Worm (Caenorhabditis elegans) whole organism, L4/young adult: Measurements from ENCODE around the gene F14F7.7.

Source experiments
- W03F9.2 ChIP-seq: fragments of 150-350 bp; optimal IDR thresholded peaks from 2 replicates; lab custom pipeline; 2014; ENCODE audit warnings: missing biosample characterization, missing genetic modification characterization
- dao-5 ChIP-seq: sonication (generic microtip); optimal IDR thresholded peaks from 2 replicates; lab custom pipeline; 2016; ENCODE audit warnings: missing genotype, missing genetic modification characterization, moderate library complexity, missing compliant biosample characterization
- him-1 ChIP-seq: sonication (generic microtip); optimal IDR thresholded peaks from 2 replicates; lab custom pipeline; 2016; ENCODE audit warnings: missing genotype, missing genetic modification reagents, missing genetic modification characterization, missing compliant biosample characterization

F14F7.7 gene

DNA sequence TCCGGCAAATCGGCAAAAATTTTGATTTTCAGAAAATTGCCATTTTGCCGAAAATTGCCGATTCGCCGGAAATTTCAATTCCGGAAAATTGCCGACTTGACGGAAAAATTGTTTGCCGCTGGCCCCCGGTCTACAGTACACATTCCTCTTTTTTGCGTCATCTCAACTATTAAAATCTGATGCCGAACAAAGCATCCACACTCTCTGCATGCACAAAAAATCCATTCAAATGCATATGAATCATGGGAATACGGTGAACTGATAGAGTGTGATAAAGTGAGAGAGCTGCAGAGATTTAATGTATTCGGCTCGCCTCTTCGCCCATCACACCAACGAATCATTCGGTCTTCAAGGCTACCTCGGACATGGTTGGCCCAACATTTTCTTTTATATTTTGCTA is at the start of gene F14F7.7:
F14F7.7 (plus strand) TSS at position 354 of the 400 bp plus-strand sequence.
- no peak for TF ChIP-seq dao-5 (tag; lab: Kevin White, UChicago)
- no peak for TF ChIP-seq him-1 (tag; lab: Kevin White, UChicago)
- no peak for TF ChIP-seq W03F9.2 (tag; lab: Kevin White, UChicago)

- TF ChIP-seq W03F9.2 (tag; lab: Kevin White, UChicago) (no peak), him-1 (tag; lab: Kevin White, UChicago) (no peak), dao-5 (tag; lab: Kevin White, UChicago) (no peak)
These were observed 43.3 kb upstream of the F14F7.7 start, which contains the start of gene ZK1010.5 for ce11 chrIII:12987418-12987817. Gene ZK1010.5, minus strand, starts transcription at chrIII:12987518.

- TF ChIP-seq W03F9.2 (tag; lab: Kevin White, UChicago): no peak
- no peak for TF ChIP-seq him-1 (tag; lab: Kevin White, UChicago)
- TF ChIP-seq dao-5 (tag; lab: Kevin White, UChicago): no peak
These were observed 39.7 kb upstream of the F14F7.7 start, which contains the start of gene ZK1010.12 for ce11 chrIII:12990997-12991396. Gene ZK1010.12, plus strand, starts transcription at chrIII:12991297.

ce11 chrIII:12993055-12993454 is 37.6 kb upstream of the F14F7.7 start:
- TF ChIP-seq dao-5 (tag; lab: Kevin White, UChicago): no peak
- no peak for TF ChIP-seq W03F9.2 (tag; lab: Kevin White, UChicago)
- TF ChIP-seq him-1 (tag; lab: Kevin White, UChicago): no peak

DNA sequence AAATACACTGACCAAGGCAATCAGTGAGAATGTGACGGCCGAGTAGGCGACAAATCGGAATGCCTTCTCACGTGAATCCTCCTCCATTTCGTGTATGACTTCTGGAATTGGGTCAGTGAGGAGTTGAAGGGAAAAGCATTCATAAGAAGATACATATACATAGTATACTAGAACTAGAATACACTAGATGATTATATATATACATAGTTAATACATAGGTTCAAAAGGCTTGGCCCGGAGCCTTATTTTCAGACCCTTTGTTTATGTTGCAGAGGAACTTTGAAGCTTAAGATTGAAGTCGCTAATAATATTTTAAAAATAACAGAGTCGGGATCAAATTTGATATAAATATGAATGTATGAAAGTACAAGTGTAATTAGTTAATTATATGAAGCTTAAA is 37.1 kb upstream of the F14F7.7 start, which contains the start of gene col-97:
col-97 (minus strand) TSS at position 101 of the 400 bp plus-strand sequence.
- TF ChIP-seq dao-5 (tag; lab: Kevin White, UChicago) (no peak), him-1 (tag; lab: Kevin White, UChicago) (no peak), W03F9.2 (tag; lab: Kevin White, UChicago) (no peak)

DNA sequence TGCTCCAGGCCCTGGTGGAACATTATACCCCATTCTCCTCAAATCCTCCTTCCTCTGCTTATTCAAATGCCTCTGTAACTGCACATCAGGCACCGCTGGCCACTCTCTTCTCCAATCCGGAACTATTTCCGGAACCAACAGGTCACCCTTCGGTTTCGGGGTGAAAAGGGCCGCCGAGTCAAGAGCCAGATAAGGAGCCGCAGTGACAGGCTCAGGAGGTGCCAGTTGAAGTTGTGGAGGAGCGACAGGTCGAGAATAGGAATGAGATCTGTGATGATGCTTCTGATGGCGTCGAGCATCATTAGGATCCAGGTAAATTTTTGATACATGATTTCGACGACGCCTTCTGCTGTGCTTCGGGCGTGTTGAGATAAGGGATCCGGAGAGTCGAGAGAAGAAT is 32.5 kb upstream of the F14F7.7 start:
- TF ChIP-seq him-1 (tag; lab: Kevin White, UChicago): no peak
- no peak for TF ChIP-seq dao-5 (tag; lab: Kevin White, UChicago)
- no peak for TF ChIP-seq W03F9.2 (tag; lab: Kevin White, UChicago)

DNA sequence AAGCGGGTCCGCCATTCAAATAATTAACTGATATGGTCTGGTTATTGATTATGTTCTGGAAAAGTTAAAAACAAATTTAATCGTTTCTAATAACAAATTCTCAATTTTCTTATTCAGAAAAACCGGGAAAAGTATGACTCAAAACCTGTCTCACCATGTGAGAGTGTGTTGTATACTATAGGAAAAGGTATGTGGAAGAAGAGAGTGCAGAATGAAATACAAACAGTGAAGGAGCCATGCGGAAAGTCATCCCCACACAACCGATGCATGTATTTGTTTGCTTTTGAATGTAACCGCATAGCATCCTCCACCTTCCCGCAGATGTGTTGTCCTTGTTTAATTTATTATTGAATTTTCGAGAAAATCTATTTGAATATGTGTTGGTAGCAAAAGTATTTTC is 30.2 kb upstream of the F14F7.7 start, which contains the start of gene ZK1010.8:
ZK1010.8 (minus strand) TSS at position 214 of the 400 bp plus-strand sequence.
- no peak for TF ChIP-seq him-1 (tag; lab: Kevin White, UChicago)
- no peak for TF ChIP-seq W03F9.2 (tag; lab: Kevin White, UChicago)
- TF ChIP-seq dao-5 (tag; lab: Kevin White, UChicago): no peak

DNA sequence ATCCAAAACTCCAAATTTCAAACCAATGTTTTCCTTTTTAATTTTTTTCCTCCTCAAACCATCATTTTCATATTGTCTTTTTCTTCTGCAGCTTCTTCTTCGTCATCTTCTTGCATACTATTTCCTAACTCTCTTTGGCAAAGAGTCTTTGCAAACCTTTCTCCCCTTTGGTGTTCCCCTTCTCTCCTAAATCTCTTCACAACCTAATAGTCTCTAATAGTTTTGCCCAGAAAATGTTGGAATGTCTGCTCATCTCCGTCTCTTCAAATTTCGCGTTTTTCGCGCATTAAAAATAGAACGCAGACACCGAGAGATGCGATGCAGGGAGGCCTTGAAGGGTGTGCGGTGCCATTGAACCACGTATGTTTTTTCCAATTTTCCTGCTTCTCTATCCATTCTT is 28.6 kb upstream of the F14F7.7 start, which contains the start of gene ZK1010.10:
ZK1010.10 (plus strand) TSS at position 286 of the 400 bp plus-strand sequence.
- no peak for TF ChIP-seq him-1 (tag; lab: Kevin White, UChicago)
- no peak for TF ChIP-seq dao-5 (tag; lab: Kevin White, UChicago)
- no peak for TF ChIP-seq W03F9.2 (tag; lab: Kevin White, UChicago)

DNA sequence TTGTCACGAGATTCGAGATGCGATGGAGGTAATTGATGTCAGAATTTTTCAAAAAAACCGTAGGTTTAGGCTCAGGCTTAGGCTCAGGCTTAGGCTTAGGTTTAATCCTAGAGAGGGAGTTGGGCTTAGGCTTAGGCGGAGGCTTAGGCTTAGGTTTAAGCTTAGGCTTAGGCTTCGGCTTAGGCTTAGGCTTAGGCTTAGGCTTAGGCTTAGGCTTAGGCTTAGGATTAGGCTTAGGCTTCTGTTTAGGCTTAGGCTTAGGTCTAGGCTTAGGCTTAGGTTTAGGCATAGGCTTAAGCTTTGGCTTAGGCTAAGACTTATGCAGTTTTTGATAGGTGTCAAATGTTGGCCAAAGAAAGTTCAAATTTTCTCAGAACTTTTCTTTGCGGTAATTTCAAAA is 26.4 kb upstream of the F14F7.7 start:
- TF ChIP-seq W03F9.2 (tag; lab: Kevin White, UChicago) (no peak), him-1 (tag; lab: Kevin White, UChicago) (no peak), dao-5 (tag; lab: Kevin White, UChicago) (no peak)

- TF ChIP-seq W03F9.2 (tag; lab: Kevin White, UChicago): no peak
- TF ChIP-seq dao-5 (tag; lab: Kevin White, UChicago): no peak
- TF ChIP-seq him-1 (tag; lab: Kevin White, UChicago): no peak
These were observed 25.5 kb upstream of the F14F7.7 start, which contains the start of gene snf-7 for ce11 chrIII:13005161-13005560. Gene snf-7, plus strand, starts transcription at chrIII:13005461.

- TF ChIP-seq him-1 (tag; lab: Kevin White, UChicago) (no peak), dao-5 (tag; lab: Kevin White, UChicago) (no peak), W03F9.2 (tag; lab: Kevin White, UChicago) (no peak)
These were observed 18.8 kb upstream of the F14F7.7 start for ce11 chrIII:13011927-13012326.

DNA sequence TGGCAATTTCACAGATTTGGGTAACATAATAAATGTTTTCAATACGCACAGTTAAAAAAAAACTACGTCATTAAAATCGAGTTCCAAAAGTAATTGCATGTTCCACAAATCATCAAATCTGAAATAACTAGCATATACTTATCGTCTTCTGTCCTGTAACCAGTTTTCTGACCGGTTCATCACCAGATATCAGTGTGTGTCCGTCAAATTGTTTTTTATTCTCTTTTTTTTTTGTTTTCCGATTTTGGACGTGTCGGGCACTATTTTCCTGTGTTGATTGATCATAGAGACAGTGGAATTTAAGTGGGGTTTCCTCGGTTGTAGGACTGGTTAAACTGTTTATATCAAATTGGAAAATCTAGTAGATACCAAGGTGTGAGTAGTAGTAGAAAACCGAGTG is 16.8 kb upstream of the F14F7.7 start:
- no peak for TF ChIP-seq him-1 (tag; lab: Kevin White, UChicago)

DNA sequence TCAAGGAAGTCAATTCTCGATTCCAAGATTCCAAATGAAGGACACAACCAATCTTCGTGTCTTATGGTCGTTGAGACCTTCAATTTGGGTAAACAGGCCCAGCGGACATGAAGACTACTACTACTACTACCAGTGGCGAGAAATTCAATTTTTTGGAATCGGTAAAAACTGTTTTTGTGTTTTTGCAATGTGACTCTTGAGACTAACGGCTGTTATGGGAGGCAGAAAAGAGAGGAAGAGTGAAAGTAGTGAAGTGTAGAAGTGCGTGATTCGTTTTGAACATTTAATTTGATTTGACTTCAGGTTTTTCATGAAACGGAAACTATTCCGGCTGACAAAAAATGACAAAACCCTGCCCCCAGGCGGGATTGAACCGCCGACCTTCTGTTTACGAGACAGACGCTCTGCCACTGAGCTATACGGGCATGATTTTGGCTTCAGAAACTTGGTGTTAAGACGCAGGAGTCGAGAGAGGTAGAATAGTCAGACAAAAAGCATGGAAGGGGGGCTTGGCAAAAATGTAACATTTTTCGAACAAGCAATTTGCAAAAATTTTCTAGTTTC is 14.9 kb upstream of the F14F7.7 start:
- TF ChIP-seq him-1 (tag; lab: Kevin White, UChicago) (peak; percentile 6), W03F9.2 (tag; lab: Kevin White, UChicago) (peak; percentile 56), dao-5 (tag; lab: Kevin White, UChicago) (peak; percentile 51)

ce11 chrIII:13018619-13019018 is 12.1 kb upstream of the F14F7.7 start, which contains the start of gene col-98:
Gene col-98, plus strand, starts transcription at chrIII:13019008.
- TF ChIP-seq him-1 (tag; lab: Kevin White, UChicago): no peak
- no peak for TF ChIP-seq dao-5 (tag; lab: Kevin White, UChicago)
- no peak for TF ChIP-seq W03F9.2 (tag; lab: Kevin White, UChicago)
